Fruit fly (Drosophila melanogaster): ENCODE results near the gene CG10222.
A peak's percentile ranks its signal among the peaks of the same experiment; 100 is the strongest.

DNA sequence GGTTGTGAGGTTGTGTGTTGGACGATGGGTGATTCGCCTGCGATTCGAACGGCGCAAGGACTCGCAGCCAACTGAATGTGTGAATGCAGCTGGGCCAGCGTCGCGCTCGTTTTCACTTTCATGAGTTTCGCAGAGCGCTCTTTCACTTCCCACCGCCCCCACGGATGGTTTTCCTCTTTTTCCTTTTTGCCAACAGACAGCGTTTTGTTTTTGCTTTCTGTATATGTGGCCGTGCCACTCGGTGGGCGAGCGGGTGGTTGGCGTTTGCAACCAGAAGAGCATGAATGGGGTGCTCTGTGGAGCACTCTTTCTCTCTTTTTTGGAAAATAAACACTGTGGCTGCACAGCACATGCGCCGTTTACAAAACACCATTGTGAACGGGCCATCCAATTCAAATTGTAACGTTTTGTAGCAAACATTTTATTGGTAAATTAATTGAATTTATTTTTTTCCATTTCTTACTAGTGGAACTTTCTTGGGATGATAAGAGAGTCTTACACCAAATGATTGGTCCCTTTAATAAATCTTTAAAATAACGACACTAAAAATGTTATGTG, 23.0 kb upstream of the CG10222 start, which contains the start of gene CG10713:
- TF ChIP-seq D1 (tag; optimal IDR thresholded peaks at IDR 0.05), result no peak
- TF ChIP-seq CG17806 (tag; optimal IDR thresholded peaks at IDR 0.05), result no peak
- no peak for TF ChIP-seq EcR (GFP tag; optimal IDR thresholded peaks at IDR 0.05)
- TF ChIP-seq Snoo (tag; optimal IDR thresholded peaks at IDR 0.05), result peak; percentile 4
- TF ChIP-seq CG13204 (GFP tag; optimal IDR thresholded peaks at IDR 0.05), result peak; percentile 67
- no peak; the same call in 1 of the 3 replicates for TF ChIP-seq fd96Ca (GFP tag; IDR thresholded peaks at IDR 0.05)
- TF ChIP-seq rn (GFP tag; IDR thresholded peaks at IDR 0.05), result peak; percentile 46; the same call in 1 of the 2 replicates
- TF ChIP-seq CG32121 (GFP tag; IDR thresholded peaks at IDR 0.05), result peak; percentile 77
- no peak for TF ChIP-seq CG10348 (GFP tag; IDR thresholded peaks at IDR 0.05)
- peak; percentile 72 for TF ChIP-seq CG14655 (GFP tag; optimal IDR thresholded peaks at IDR 0.05)
- TF ChIP-seq CG4496 (GFP tag; IDR thresholded peaks at IDR 0.05), result peak; percentile 89
